Fruit fly (Drosophila melanogaster) whole organism, embryonic: ENCODE results near the gene CG10793.

Source experiments
- Antp ChIP-seq: fragments of 200-800 bp; sonication (Bioruptor generic); optimal IDR thresholded peaks from 3 replicates; lab custom pipeline; 2016; ENCODE audit warnings: missing biosample characterization, missing genetic modification characterization
- Bteb2 ChIP-seq: fragments of 200-800 bp; sonication (Bioruptor generic); optimal IDR thresholded peaks from 2 replicates; lab custom pipeline; 2016; ENCODE audit warnings: missing biosample characterization, missing genetic modification characterization
- CG10959 ChIP-seq: fragments of 200-800 bp; sonication (Bioruptor generic); IDR thresholded peaks from 2 replicates; pipeline ENCODE4 v1.3.6; 2022; ENCODE audit warnings: missing biosample characterization, missing genetic modification characterization
- CG11504 ChIP-seq: fragments of 200-800 bp; sonication (Bioruptor generic); optimal IDR thresholded peaks from 3 replicates; lab custom pipeline; 2019; ENCODE audit warnings: missing biosample characterization, mild to moderate bottlenecking, missing genetic modification characterization, moderate library complexity
- CG12299 ChIP-seq: fragments of 200-800 bp; sonication (Bioruptor generic); optimal IDR thresholded peaks from 2 replicates; lab custom pipeline; 2018; ENCODE audit warnings: missing biosample characterization, mild to moderate bottlenecking, missing genetic modification characterization
- CG12769 ChIP-seq: fragments of 200-800 bp; sonication (Bioruptor generic); optimal IDR thresholded peaks from 2 replicates; lab custom pipeline; 2019; ENCODE audit warnings: missing biosample characterization, mild to moderate bottlenecking, missing genetic modification characterization, moderate library complexity
- CG12942 ChIP-seq: fragments of 200-800 bp; sonication (Bioruptor generic); optimal IDR thresholded peaks from 3 replicates; lab custom pipeline; 2016; ENCODE audit warnings: missing biosample characterization, missing genetic modification characterization
- CG15696 ChIP-seq: fragments of 200-800 bp; sonication (Bioruptor generic); optimal IDR thresholded peaks from 2 replicates; lab custom pipeline; 2019; ENCODE audit warnings: missing biosample characterization, mild to moderate bottlenecking, missing genetic modification characterization, moderate library complexity
- CG1647 ChIP-seq: fragments of 200-800 bp; sonication (Bioruptor generic); optimal IDR thresholded peaks from 3 replicates; lab custom pipeline; 2016; ENCODE audit warnings: missing biosample characterization, missing genetic modification characterization
- CG16779 ChIP-seq: fragments of 200-800 bp; sonication (Bioruptor generic); IDR thresholded peaks from 2 replicates; pipeline ENCODE4 v1.3.6; 2022; ENCODE audit warnings: missing biosample characterization, missing genetic modification characterization
- CG18262 ChIP-seq: fragments of 200-800 bp; optimal IDR thresholded peaks from 3 replicates; lab custom pipeline; 2019; ENCODE audit warnings: missing biosample characterization, mild to moderate bottlenecking, missing genetic modification characterization, moderate library complexity
- CG18764 ChIP-seq: fragments of 200-800 bp; sonication (Bioruptor generic); optimal IDR thresholded peaks from 3 replicates; lab custom pipeline; 2016; ENCODE audit warnings: missing biosample characterization, missing genetic modification characterization
- CG31388 ChIP-seq: fragments of 200-800 bp; sonication (Bioruptor generic); optimal IDR thresholded peaks from 2 replicates; lab custom pipeline; 2016; ENCODE audit warnings: missing biosample characterization, missing genetic modification characterization
- CG32772 ChIP-seq: fragments of 200-800 bp; sonication (Bioruptor generic); IDR thresholded peaks from 2 replicates; pipeline ENCODE4 v1.3.6; 2022; ENCODE audit warnings: missing biosample characterization, missing genetic modification characterization
- CG4360 ChIP-seq: fragments of 200-800 bp; sonication (Bioruptor generic); IDR thresholded peaks from 2 replicates; pipeline ENCODE4 v1.3.6; 2022; ENCODE audit warnings: missing biosample characterization, missing genetic modification characterization
- CG6254 ChIP-seq: fragments of 200-800 bp; sonication (Bioruptor generic); optimal IDR thresholded peaks from 3 replicates; lab custom pipeline; 2017; ENCODE audit warnings: mild to moderate bottlenecking, missing biosample characterization, missing genetic modification reagents, missing genetic modification characterization
- CG6791 ChIP-seq: fragments of 200-800 bp; sonication (Bioruptor generic); IDR thresholded peaks from 3 replicates; pipeline ENCODE4 v1.3.6; 2022; ENCODE audit warnings: missing biosample characterization, missing genetic modification characterization; ENCODE audit not compliant: partially characterized antibody
- CG8290 ChIP-seq, 3 experiments: fragments of 200-800 bp; sonication (Bioruptor generic); optimal IDR thresholded peaks; 2 replicates each; lab custom pipeline; 2016 to 2019; ENCODE audit warnings: missing biosample characterization in 3 of 3, missing genetic modification characterization in 3 of 3, mild to moderate bottlenecking in 2 of 3, moderate library complexity in 1 of 3
- CG9215 ChIP-seq: fragments of 200-800 bp; sonication (Bioruptor generic); IDR thresholded peaks from 2 replicates; pipeline ENCODE4 v1.3.6; 2022; ENCODE audit warnings: missing biosample characterization, missing genetic modification characterization
- CG9609 ChIP-seq: fragments of 200-800 bp; sonication (Bioruptor generic); optimal IDR thresholded peaks from 3 replicates; lab custom pipeline; 2016; ENCODE audit warnings: missing biosample characterization, missing genetic modification characterization
- CG9727 ChIP-seq: fragments of 200-800 bp; sonication (Bioruptor generic); optimal IDR thresholded peaks from 3 replicates; lab custom pipeline; 2017; ENCODE audit warnings: missing biosample characterization, mild to moderate bottlenecking, missing genetic modification characterization
- CG9932 ChIP-seq: fragments of 200-800 bp; sonication (Bioruptor generic); IDR thresholded peaks from 2 replicates; pipeline ENCODE4 v1.3.6; 2022; ENCODE audit warnings: missing biosample characterization, missing genetic modification characterization
- CTCF ChIP-seq: fragments of 200-800 bp; sonication (Bioruptor generic); optimal IDR thresholded peaks from 2 replicates; lab custom pipeline; 2017; ENCODE audit warnings: missing biosample characterization, mild to moderate bottlenecking, missing genetic modification characterization, moderate library complexity
- Dek ChIP-seq: fragments of 200-800 bp; sonication (Bioruptor generic); optimal IDR thresholded peaks from 3 replicates; lab custom pipeline; 2019; ENCODE audit warnings: missing biosample characterization, mild to moderate bottlenecking, missing genetic modification characterization, moderate library complexity
- Elba2 ChIP-seq: fragments of 200-800 bp; sonication (Bioruptor generic); optimal IDR thresholded peaks from 3 replicates; lab custom pipeline; 2016; ENCODE audit warnings: missing biosample characterization, missing genetic modification characterization
- GATAe ChIP-seq: fragments of 200-800 bp; sonication (Bioruptor generic); conservative IDR thresholded peaks from 2 replicates; pipeline ENCODE4 v1.3.6; 2022; ENCODE audit warnings: missing biosample characterization, missing genetic modification characterization
- Hmx ChIP-seq: fragments of 200-800 bp; sonication (Bioruptor generic); optimal IDR thresholded peaks from 2 replicates; lab custom pipeline; 2016; ENCODE audit warnings: missing biosample characterization, missing genetic modification characterization
- Hr51 ChIP-seq, 2 experiments: fragments of 200-800 bp; sonication (Bioruptor generic); optimal IDR thresholded peaks; 2 replicates in 1 of 2; 3 replicates in 1 of 2; lab custom pipeline; 2016 to 2018; ENCODE audit warnings: missing biosample characterization in 2 of 2, missing genetic modification characterization in 2 of 2, mild to moderate bottlenecking in 1 of 2, moderate library complexity in 1 of 2
- Hr78 ChIP-seq, 2 experiments: fragments of 200-800 bp in 1 of 2; fragments of >200 bp in 1 of 2; sonication (Bioruptor generic) in 1 of 2; optimal IDR thresholded peaks; 2 replicates each; lab custom pipeline; 2017 to 2019; ENCODE audit warnings: missing biosample characterization in 2 of 2, missing genetic modification characterization in 2 of 2, mild to moderate bottlenecking in 1 of 2, moderate library complexity in 1 of 2
- Hsf ChIP-seq: fragments of 200-800 bp; sonication (Bioruptor generic); optimal IDR thresholded peaks from 3 replicates; lab custom pipeline; 2016; ENCODE audit warnings: missing biosample characterization, missing genetic modification characterization
- MBD-R2 ChIP-seq: fragments of 200-800 bp; sonication (Bioruptor generic); IDR thresholded peaks from 2 replicates; pipeline ENCODE4 v1.3.6; 2022; ENCODE audit warnings: missing biosample characterization, missing genetic modification characterization
- NFAT ChIP-seq: fragments of 200-800 bp; sonication (Bioruptor generic); IDR thresholded peaks from 2 replicates; pipeline ENCODE4 v1.3.6; 2022; ENCODE audit warnings: missing biosample characterization, missing genetic modification characterization
- Nf-YB ChIP-seq: fragments of 200-800 bp; sonication (Bioruptor generic); optimal IDR thresholded peaks from 3 replicates; lab custom pipeline; 2019; ENCODE audit warnings: missing biosample characterization, mild to moderate bottlenecking, missing genetic modification characterization, moderate library complexity
- Optix ChIP-seq: fragments of 200-800 bp; sonication (Bioruptor generic); IDR thresholded peaks from 3 replicates; pipeline ENCODE4 v1.3.6; 2022; ENCODE audit warnings: missing biosample characterization, missing genetic modification characterization
- Ptx1 ChIP-seq: fragments of 200-800 bp; sonication (Bioruptor generic); IDR thresholded peaks from 2 replicates; pipeline ENCODE4 v1.3.6; 2022; ENCODE audit warnings: missing biosample characterization, missing genetic modification characterization
- az2 ChIP-seq: fragments of 200-800 bp; sonication (Bioruptor generic); optimal IDR thresholded peaks from 3 replicates; lab custom pipeline; 2016; ENCODE audit warnings: missing biosample characterization, missing genetic modification characterization
- br ChIP-seq: fragments of >200 bp; optimal IDR thresholded peaks from 2 replicates; lab custom pipeline; 2017
- cas ChIP-seq: fragments of 200-800 bp; sonication (Bioruptor generic); IDR thresholded peaks from 2 replicates; pipeline ENCODE4 v1.3.6; 2022; ENCODE audit warnings: missing biosample characterization, missing genetic modification characterization
- ci ChIP-seq: fragments of 200-800 bp; sonication (Bioruptor generic); IDR thresholded peaks from 3 replicates; pipeline ENCODE4 v1.3.6; 2022; ENCODE audit warnings: missing biosample characterization, missing genetic modification characterization
- dmrt99B ChIP-seq: fragments of 200-800 bp; sonication (Bioruptor generic); optimal IDR thresholded peaks from 2 replicates; lab custom pipeline; 2018; ENCODE audit warnings: missing biosample characterization, mild to moderate bottlenecking, missing genetic modification characterization, moderate library complexity
- emc ChIP-seq: fragments of 200-800 bp; sonication (Bioruptor generic); optimal IDR thresholded peaks from 2 replicates; lab custom pipeline; 2016; ENCODE audit warnings: missing biosample characterization, missing genetic modification characterization
- fd102C ChIP-seq: fragments of 200-800 bp; sonication (Bioruptor generic); optimal IDR thresholded peaks from 2 replicates; lab custom pipeline; 2018; ENCODE audit warnings: missing biosample characterization, mild to moderate bottlenecking, missing genetic modification characterization, moderate library complexity
- gcm ChIP-seq: fragments of 200-800 bp; sonication (Bioruptor generic); optimal IDR thresholded peaks from 2 replicates; lab custom pipeline; 2019; ENCODE audit warnings: missing biosample characterization, mild to moderate bottlenecking, missing genetic modification characterization, moderate library complexity
- gsb ChIP-seq: fragments of 200-800 bp; sonication (Bioruptor generic); IDR thresholded peaks from 2 replicates; pipeline ENCODE4 v1.3.6; 2022; ENCODE audit warnings: missing biosample characterization, missing genetic modification characterization
- hth ChIP-seq: fragments of >200 bp; optimal IDR thresholded peaks from 2 replicates; lab custom pipeline; 2017; ENCODE audit warnings: inconsistent platforms
- kni ChIP-seq: fragments of 200-800 bp; sonication (Bioruptor generic); optimal IDR thresholded peaks from 3 replicates; lab custom pipeline; 2017; ENCODE audit warnings: mild to moderate bottlenecking, missing biosample characterization, missing genetic modification reagents, missing genetic modification characterization
- maf-S ChIP-seq: fragments of 200-800 bp; sonication (Bioruptor generic); optimal IDR thresholded peaks from 2 replicates; lab custom pipeline; 2016; ENCODE audit warnings: missing biosample characterization, missing genetic modification characterization
- nerfin-2 ChIP-seq: fragments of 200-800 bp; sonication (Bioruptor generic); IDR thresholded peaks from 2 replicates; pipeline ENCODE4 v1.3.6; 2022; ENCODE audit warnings: missing biosample characterization, missing genetic modification characterization; ENCODE audit not compliant: partially characterized antibody
- slbo ChIP-seq: fragments of 200-800 bp; sonication (Bioruptor generic); IDR thresholded peaks from 2 replicates; pipeline ENCODE4 v1.3.6; 2022; ENCODE audit warnings: missing biosample characterization, missing genetic modification characterization
- sqz ChIP-seq: fragments of 200-800 bp; sonication (Bioruptor generic); optimal IDR thresholded peaks from 3 replicates; lab custom pipeline; 2018; ENCODE audit warnings: missing biosample characterization, mild to moderate bottlenecking, missing genetic modification characterization
- tap ChIP-seq: fragments of 200-800 bp; optimal IDR thresholded peaks from 3 replicates; lab custom pipeline; 2019; ENCODE audit warnings: missing biosample characterization, mild to moderate bottlenecking, missing genetic modification characterization, moderate library complexity
- tup ChIP-seq: fragments of 200-800 bp; sonication (Bioruptor generic); optimal IDR thresholded peaks from 2 replicates; lab custom pipeline; 2016; ENCODE audit warnings: missing biosample characterization, mild to moderate bottlenecking, missing genetic modification characterization, moderate library complexity

Gene CG10793

DNA sequence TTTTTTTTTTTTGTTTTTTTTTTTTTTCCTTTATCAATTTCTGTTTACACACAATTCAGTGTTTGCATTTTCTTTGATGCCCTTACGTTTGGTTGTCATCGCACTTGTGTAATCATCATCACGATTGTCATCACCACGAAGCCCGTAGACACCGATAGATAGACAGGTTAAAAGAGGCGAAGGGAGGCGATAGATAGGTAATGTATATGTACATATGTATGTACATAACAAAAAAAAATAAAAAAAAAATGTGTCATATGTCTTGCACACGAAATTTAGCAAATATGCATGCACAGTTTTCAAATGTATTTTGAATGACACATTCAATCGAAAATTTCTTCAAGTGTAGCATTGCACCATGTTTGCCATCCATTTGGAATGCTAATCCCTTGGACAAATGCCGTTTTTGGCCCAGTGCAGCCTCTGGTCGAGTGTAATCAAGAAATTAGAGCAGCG, 41.5 kb upstream of the CG10793 start (continued):
- TF ChIP-seq CG6254 (GFP tag; lab: Kevin White, UChicago): peak; percentile 1
- no peak for TF ChIP-seq tap (tag; lab: Kevin White, UChicago)
- no peak for TF ChIP-seq Hr78 (GFP tag; optimal IDR thresholded peaks at IDR 0.05; lab: Kevin White, UChicago)
- TF ChIP-seq CG8290 (GFP tag; optimal IDR thresholded peaks at IDR 0.05; lab: Kevin White, UChicago): no peak
- peak in 1 of 2 experiments; percentile 13 for TF ChIP-seq CG8290 (tag; optimal IDR thresholded peaks at IDR 0.05; lab: Kevin White, UChicago)
- TF ChIP-seq CG4360 (GFP tag; lab: Robert Waterston, UW): no peak
- TF ChIP-seq slbo (GFP tag; lab: Robert Waterston, UW): no peak
- no peak for TF ChIP-seq CG9215
- no peak for TF ChIP-seq CG6791 (GFP tag; lab: Robert Waterston, UW)
- TF ChIP-seq br (lab: Kevin White, UChicago): no peak
- TF ChIP-seq nerfin-2 (GFP tag; lab: Robert Waterston, UW): no peak
- no peak for TF ChIP-seq NFAT
- no peak for TF ChIP-seq maf-S (GFP tag; lab: Kevin White, UChicago)
- TF ChIP-seq hth: no peak
- TF ChIP-seq CG9932 (GFP tag; lab: Robert Waterston, UW): no peak
- TF ChIP-seq GATAe (GFP tag; lab: Robert Waterston, UW): no peak
- no peak for TF ChIP-seq fd102C
- peak; percentile 50; the same call in 1 of the 2 replicates for TF ChIP-seq Ptx1 (GFP tag; lab: Robert Waterston, UW)
- TF ChIP-seq CG12299 (tag; lab: Kevin White, UChicago): peak; percentile 1
- TF ChIP-seq Hsf: no peak
- TF ChIP-seq Optix (GFP tag; lab: Robert Waterston, UW): no peak
- TF ChIP-seq gsb (GFP tag; lab: Robert Waterston, UW): no peak
- no peak for TF ChIP-seq CG10959
- TF ChIP-seq dmrt99B (tag; lab: Kevin White, UChicago): peak; percentile 63
- TF ChIP-seq emc (GFP tag; lab: Kevin White, UChicago): no peak
- TF ChIP-seq kni (GFP tag; lab: Kevin White, UChicago): no peak
- peak; percentile 43 for TF ChIP-seq CG9727 (GFP tag; lab: Kevin White, UChicago)
- peak in 1 of 2 experiments; percentile 44 for TF ChIP-seq Hr51 (GFP tag; optimal IDR thresholded peaks at IDR 0.05; lab: Kevin White, UChicago)
- TF ChIP-seq Nf-YB: no peak
- TF ChIP-seq cas (GFP tag; lab: Robert Waterston, UW): no peak
- no peak for TF ChIP-seq CG18764 (GFP tag; lab: Kevin White, UChicago)
- TF ChIP-seq CG1647: peak; percentile 12
- no peak for TF ChIP-seq CG9609 (GFP tag; lab: Kevin White, UChicago)
- no peak for TF ChIP-seq CG32772 (GFP tag; lab: Robert Waterston, UW)
- no peak for TF ChIP-seq CG31388
- TF ChIP-seq tup: peak; percentile 40
- TF ChIP-seq MBD-R2: no peak
- no peak for TF ChIP-seq Elba2 (GFP tag; lab: Kevin White, UChicago)
- no peak for TF ChIP-seq CG12942
- TF ChIP-seq Antp: no peak
- TF ChIP-seq ci (GFP tag; lab: Robert Waterston, UW): peak; percentile 59; the same call in 1 of the 3 replicates
- no peak for TF ChIP-seq Dek (tag; lab: Kevin White, UChicago)
- TF ChIP-seq CG16779 (GFP tag; lab: Robert Waterston, UW): no peak
- peak; percentile 68 for TF ChIP-seq CG15696
- TF ChIP-seq Hmx: no peak
- no peak for TF ChIP-seq Bteb2 (GFP tag; lab: Kevin White, UChicago)
- TF ChIP-seq gcm (GFP tag; lab: Kevin White, UChicago): peak; percentile 39
- peak; percentile 53 for TF ChIP-seq CG18262 (tag; lab: Kevin White, UChicago)
- TF ChIP-seq sqz (GFP tag; lab: Kevin White, UChicago): peak; percentile 72
- TF ChIP-seq CG11504: peak; percentile 53
- TF ChIP-seq CG12769 (tag; lab: Kevin White, UChicago): no peak
- TF ChIP-seq CTCF (GFP tag; lab: Kevin White, UChicago): no peak
- TF ChIP-seq az2 (GFP tag; lab: Kevin White, UChicago): no peak
